Worm (Caenorhabditis elegans) whole organism, L2 larva: ENCODE results near the gene vps-52.

Experiments used
- F13H6.1 ChIP-seq: sonication (generic microtip); optimal IDR thresholded peaks from 2 replicates; lab custom pipeline; 2016; ENCODE audit warnings: missing genetic modification characterization, missing compliant biosample characterization
- R02D3.7 ChIP-seq: fragments of 150-350 bp; optimal IDR thresholded peaks from 2 replicates; lab custom pipeline; 2014; ENCODE audit warnings: missing biosample characterization, missing genetic modification characterization
- Y55F3AM.14 ChIP-seq: fragments of 200-800 bp; sonication (Bioruptor generic); optimal IDR thresholded peaks from 2 replicates; lab custom pipeline; 2018; ENCODE audit warnings: mild to moderate bottlenecking, missing genetic modification characterization, missing compliant biosample characterization
- blmp-1 ChIP-seq: sonication (generic microtip); optimal IDR thresholded peaks from 2 replicates; lab custom pipeline; 2017; ENCODE audit warnings: missing genetic modification characterization, mild to moderate bottlenecking, missing compliant biosample characterization, antibody characterized with exemption, moderate library complexity; ENCODE audit not compliant: insufficient read depth
- ceh-16 ChIP-seq: fragments of 150-350 bp; optimal IDR thresholded peaks from 2 replicates; lab custom pipeline; 2014; ENCODE audit warnings: missing biosample characterization, missing genetic modification characterization
- egl-27 ChIP-seq: sonication (generic microtip); optimal IDR thresholded peaks from 3 replicates; lab custom pipeline; 2017; ENCODE audit warnings: missing biosample characterization, missing genetic modification reagents, missing genetic modification characterization
- elt-1 ChIP-seq: fragments of 150-350 bp; optimal IDR thresholded peaks from 2 replicates; lab custom pipeline; 2014; ENCODE audit warnings: missing biosample characterization, missing genetic modification characterization
- fos-1 ChIP-seq: fragments of 150-350 bp; optimal IDR thresholded peaks from 2 replicates; lab custom pipeline; 2014; ENCODE audit warnings: missing biosample characterization, missing genetic modification characterization
- lin-13 ChIP-seq: fragments of 150-350 bp; optimal IDR thresholded peaks from 2 replicates; lab custom pipeline; 2014; ENCODE audit warnings: missing biosample characterization, missing genetic modification reagents, missing genetic modification characterization
- lin-39 ChIP-seq: fragments of 150-350 bp; optimal IDR thresholded peaks from 2 replicates; lab custom pipeline; 2014; ENCODE audit warnings: missing biosample characterization, missing genetic modification reagents, missing genetic modification characterization
- lsy-2 ChIP-seq, 2 experiments: fragments of 150-350 bp in 1 of 2; sonication (generic microtip) in 1 of 2; optimal IDR thresholded peaks; 2 replicates each; lab custom pipeline; 2014 to 2017; ENCODE audit warnings: missing biosample characterization in 2 of 2, missing genetic modification characterization in 2 of 2
- mbf-1 ChIP-seq: sonication (generic microtip); optimal IDR thresholded peaks from 2 replicates; lab custom pipeline; 2017; ENCODE audit warnings: missing biosample characterization, missing genetic modification characterization
- mdl-1 ChIP-seq, 2 experiments: fragments of 150-350 bp in 1 of 2; sonication (generic microtip) in 1 of 2; optimal IDR thresholded peaks; 2 replicates each; lab custom pipeline; 2017; ENCODE audit warnings: missing biosample characterization in 2 of 2, missing genetic modification characterization in 2 of 2
- nhr-10 ChIP-seq: sonication (generic microtip); optimal IDR thresholded peaks from 2 replicates; lab custom pipeline; 2017; ENCODE audit warnings: missing biosample characterization, missing genetic modification characterization
- nhr-11 ChIP-seq: fragments of 150-350 bp; optimal IDR thresholded peaks from 2 replicates; lab custom pipeline; 2014; ENCODE audit warnings: missing biosample characterization, missing genetic modification characterization
- nhr-21 ChIP-seq: fragments of 150-350 bp; optimal IDR thresholded peaks from 2 replicates; lab custom pipeline; 2014; ENCODE audit warnings: missing biosample characterization, missing genetic modification characterization
- nhr-23 ChIP-seq: fragments of 150-350 bp; optimal IDR thresholded peaks from 2 replicates; lab custom pipeline; 2014; ENCODE audit warnings: missing biosample characterization, missing genetic modification reagents, missing genetic modification characterization
- nhr-237 ChIP-seq: fragments of 150-350 bp; optimal IDR thresholded peaks from 2 replicates; lab custom pipeline; 2014; ENCODE audit warnings: missing biosample characterization, missing genetic modification characterization
- nhr-25 ChIP-seq: fragments of 150-350 bp; sonication (generic microtip); optimal IDR thresholded peaks from 3 replicates; lab custom pipeline; 2014; ENCODE audit warnings: missing biosample characterization, missing genetic modification characterization
- sem-4 ChIP-seq: fragments of 150-350 bp; optimal IDR thresholded peaks from 2 replicates; lab custom pipeline; 2014; ENCODE audit warnings: missing biosample characterization, missing genetic modification reagents, missing genetic modification characterization
- sma-3 ChIP-seq: sonication (generic microtip); optimal IDR thresholded peaks from 2 replicates; lab custom pipeline; 2016; ENCODE audit warnings: missing genetic modification reagents, missing genetic modification characterization, missing compliant biosample characterization
- sma-9 ChIP-seq, 2 experiments: fragments of 150-350 bp in 1 of 2; sonication (generic microtip) in 1 of 2; optimal IDR thresholded peaks; 2 replicates each; lab custom pipeline; 2014 to 2016; ENCODE audit warnings: missing genetic modification characterization in 2 of 2, mild to moderate bottlenecking in 1 of 2, missing biosample characterization in 1 of 2, missing compliant biosample characterization in 1 of 2, missing genetic modification reagents in 1 of 2, moderate library complexity in 1 of 2
- snpc-4 ChIP-seq: fragments of 150-350 bp; optimal IDR thresholded peaks from 2 replicates; lab custom pipeline; 2014; ENCODE audit warnings: missing biosample characterization, missing genetic modification characterization
- zag-1 ChIP-seq: fragments of 150-350 bp; optimal IDR thresholded peaks from 2 replicates; lab custom pipeline; 2014; ENCODE audit warnings: missing biosample characterization, missing genetic modification characterization
- ztf-11 ChIP-seq: sonication (generic microtip); optimal IDR thresholded peaks from 2 replicates; lab custom pipeline; 2017; ENCODE audit warnings: missing biosample characterization, missing genetic modification characterization

The vps-52 gene

DNA sequence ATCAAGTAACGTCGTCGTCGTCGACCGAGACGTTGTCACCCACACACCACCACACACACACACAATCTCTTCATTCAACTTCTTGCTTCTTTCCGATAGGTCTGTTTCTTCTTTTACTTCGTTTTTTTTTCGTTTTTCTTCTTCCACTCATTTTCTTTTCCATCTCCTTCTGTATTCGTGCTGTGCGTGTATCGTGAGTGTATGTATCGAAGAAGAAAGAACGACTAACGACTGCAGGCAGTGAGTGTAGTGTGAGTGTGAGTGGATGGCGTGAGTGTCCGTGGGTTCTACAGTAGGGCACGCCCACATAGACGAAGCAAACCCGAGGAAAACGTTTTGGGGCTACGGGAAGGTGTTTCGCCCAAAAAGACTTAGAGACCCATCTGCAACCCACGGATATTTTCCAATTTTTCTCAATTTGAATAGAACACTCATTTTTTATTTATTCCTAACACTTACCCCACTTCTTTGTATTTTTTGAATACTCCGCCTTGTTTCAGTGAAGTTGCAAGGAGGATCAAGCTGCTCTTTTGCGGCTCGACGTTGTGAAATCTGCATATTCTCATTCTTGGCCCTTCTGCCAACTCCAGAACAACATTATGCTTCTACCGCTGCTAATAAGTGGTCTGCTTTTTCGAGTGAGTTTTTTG lies 20.6 kb downstream of the vps-52 start, which contains the start of gene adt-2 (continued):
- TF ChIP-seq nhr-10 (tag; lab: Kevin White, UChicago) = no peak

DNA sequence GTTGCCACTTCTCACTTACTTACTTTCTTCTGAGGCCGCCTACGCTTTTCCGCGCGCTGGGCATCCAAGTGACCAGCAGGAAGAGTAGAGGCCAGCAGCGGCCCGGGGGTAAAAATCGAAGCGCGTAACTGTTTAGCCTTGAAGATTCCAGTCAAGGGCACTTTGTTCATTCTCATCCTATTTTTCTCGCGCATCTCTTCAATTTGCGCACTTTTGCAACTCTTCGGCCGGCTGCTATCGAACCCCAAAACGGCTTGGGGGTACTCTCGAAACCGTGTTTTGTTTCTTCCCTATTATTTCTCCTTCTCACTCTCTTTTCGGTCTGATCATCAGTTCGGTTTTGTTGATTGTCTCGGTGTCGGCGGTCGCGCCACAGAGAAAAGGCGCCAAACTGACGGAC lies 21.5 kb downstream of the vps-52 start:
- TF ChIP-seq blmp-1 (tag; lab: Kevin White, UChicago) (peak; percentile 25), Y55F3AM.14 (GFP tag; lab: Kevin White, UChicago) (no peak), nhr-23 (tag; lab: Kevin White, UChicago) (no peak), nhr-10 (tag; lab: Kevin White, UChicago) (no peak), lin-39 (tag; lab: Kevin White, UChicago) (no peak), egl-27 (tag; lab: Kevin White, UChicago) (no peak), elt-1 (tag; lab: Kevin White, UChicago) (no peak), ztf-11 (no peak), nhr-25 (tag; lab: Kevin White, UChicago) (peak; percentile 40), sma-9 (GFP tag; optimal IDR thresholded peaks at IDR 0.05; lab: Kevin White, UChicago) (no peak), sma-9 (tag; optimal IDR thresholded peaks at IDR 0.05; lab: Kevin White, UChicago) (no peak), sem-4 (tag; lab: Kevin White, UChicago) (no peak), sma-3 (GFP tag; lab: Kevin White, UChicago) (peak; percentile 31), lsy-2 (tag; optimal IDR thresholded peaks at IDR 0.05; lab: Kevin White, UChicago) (no peak), nhr-11 (tag; lab: Kevin White, UChicago) (no peak)

DNA sequence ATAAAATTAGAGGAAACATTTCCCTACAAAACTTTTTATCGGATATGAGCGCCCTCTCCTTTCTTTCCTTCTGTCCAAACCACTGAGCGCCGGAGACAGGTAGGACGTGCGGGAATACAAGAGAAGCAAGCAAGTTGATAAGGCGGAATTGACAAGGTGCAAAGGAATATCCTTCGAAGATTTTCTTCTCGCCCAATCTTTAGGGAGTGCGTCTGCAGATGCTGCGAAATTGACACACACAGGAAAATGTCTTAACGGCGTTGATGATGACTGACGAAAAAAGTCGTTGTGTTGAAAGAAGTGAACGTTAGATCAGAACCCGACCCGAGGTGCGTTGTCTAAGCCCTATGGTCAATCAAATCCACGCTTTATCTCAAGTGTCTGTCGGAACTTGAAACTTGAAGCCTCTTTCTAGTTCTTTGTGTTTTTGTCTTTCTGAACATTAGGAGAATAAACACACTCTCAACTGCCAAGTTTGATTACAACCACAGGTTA lies 22.7 kb downstream of the vps-52 start:
- TF ChIP-seq nhr-21 (peak; percentile 46), snpc-4 (no peak)

DNA sequence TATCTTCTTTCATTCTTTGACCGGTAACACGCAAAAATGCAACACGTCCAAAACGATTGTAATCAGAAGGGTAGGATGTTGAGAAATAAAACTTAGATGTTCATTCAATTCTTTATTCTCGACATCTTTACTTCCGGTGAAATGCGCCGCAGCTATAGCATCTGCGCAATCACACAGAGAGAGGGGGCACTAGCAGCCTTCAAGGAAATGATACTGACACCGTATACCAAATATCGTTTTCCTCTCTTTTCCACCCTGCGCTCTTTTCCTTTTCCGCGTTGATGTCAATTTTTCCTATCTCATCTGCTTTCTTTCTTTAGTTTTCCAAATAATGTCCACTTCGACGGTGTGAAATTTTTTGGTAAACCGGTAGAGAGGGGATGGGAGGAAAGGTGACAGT lies 25.6 kb downstream of the vps-52 start:
- no peak for TF ChIP-seq R02D3.7 (tag; lab: Kevin White, UChicago)
- TF ChIP-seq zag-1 = no peak
- TF ChIP-seq ceh-16 (tag; lab: Kevin White, UChicago) = no peak
- peak; percentile 2 for TF ChIP-seq sem-4 (tag; lab: Kevin White, UChicago)
- TF ChIP-seq nhr-25 (tag; lab: Kevin White, UChicago) = peak; percentile 1
- no peak for TF ChIP-seq ztf-11
- peak; percentile 5 for TF ChIP-seq fos-1 (tag; lab: Kevin White, UChicago)
- peak; percentile 34 for TF ChIP-seq nhr-21

DNA sequence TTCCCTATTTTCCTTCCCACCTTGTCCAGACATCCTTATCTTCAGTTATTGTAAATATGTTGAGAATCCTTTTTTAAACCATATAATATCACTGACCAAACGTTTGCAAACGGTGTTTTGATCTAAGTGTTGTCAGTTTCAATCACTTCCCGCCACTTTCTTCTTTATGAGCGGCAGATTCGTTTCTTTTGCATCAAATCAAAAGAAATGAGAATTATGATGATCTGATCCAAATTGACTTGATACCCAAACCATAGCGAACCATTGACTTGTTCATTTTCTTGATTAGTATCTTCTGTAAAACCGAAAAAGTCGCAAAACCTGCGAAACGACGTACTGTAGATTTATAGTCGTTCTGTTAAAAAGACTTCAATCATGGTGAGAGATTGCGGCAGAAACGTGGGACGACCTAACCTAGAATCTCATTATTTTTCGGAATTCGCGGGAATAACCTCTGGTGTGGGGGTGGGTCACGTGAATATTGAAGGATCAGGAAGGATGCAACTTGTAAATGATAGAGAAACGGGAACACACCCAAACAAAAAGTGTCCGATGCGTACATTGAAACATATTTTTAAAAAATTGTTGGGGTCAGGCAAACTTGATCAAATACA lies 28.9 kb downstream of the vps-52 start:
- TF ChIP-seq F13H6.1 (tag; lab: Kevin White, UChicago) (no peak), nhr-25 (tag; lab: Kevin White, UChicago) (peak; percentile 16), Y55F3AM.14 (GFP tag; lab: Kevin White, UChicago) (no peak), sma-9 (GFP tag; optimal IDR thresholded peaks at IDR 0.05; lab: Kevin White, UChicago) (peak; percentile 44), sma-9 (tag; optimal IDR thresholded peaks at IDR 0.05; lab: Kevin White, UChicago) (no peak), nhr-21 (peak; percentile 59), sma-3 (GFP tag; lab: Kevin White, UChicago) (peak; percentile 28), nhr-237 (tag; lab: Kevin White, UChicago) (no peak)

DNA sequence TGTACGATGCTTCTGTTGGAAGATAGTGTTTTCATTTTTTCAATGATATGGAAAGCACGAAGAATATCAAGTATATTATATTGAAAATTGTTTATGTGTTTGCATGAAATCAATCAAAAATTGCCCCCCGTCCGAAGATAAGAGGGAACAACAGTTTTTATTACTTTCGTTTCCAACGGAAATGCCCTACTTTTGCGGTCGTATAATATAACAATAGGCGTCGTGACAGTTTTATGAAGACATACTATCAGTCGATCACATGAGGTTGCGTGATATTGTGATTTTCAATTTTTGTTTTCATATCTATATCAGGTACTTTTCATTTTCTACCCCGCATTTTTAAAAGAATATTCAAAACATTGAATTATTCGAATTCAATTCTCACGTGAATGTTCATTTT lies 30.9 kb downstream of the vps-52 start:
- peak; percentile 66 for TF ChIP-seq blmp-1 (tag; lab: Kevin White, UChicago)
- no peak for TF ChIP-seq lin-13 (GFP tag; lab: Kevin White, UChicago)
- TF ChIP-seq nhr-21 = peak; percentile 29
- TF ChIP-seq sma-3 (GFP tag; lab: Kevin White, UChicago) = peak; percentile 66
- no peak for TF ChIP-seq mbf-1 (tag; lab: Kevin White, UChicago)
- peak in 1 of 2 experiments; percentile 3 for TF ChIP-seq lsy-2 (tag; optimal IDR thresholded peaks at IDR 0.05; lab: Kevin White, UChicago)
- peak; percentile 61 for TF ChIP-seq sma-9 (GFP tag; optimal IDR thresholded peaks at IDR 0.05; lab: Kevin White, UChicago)
- TF ChIP-seq sma-9 (tag; optimal IDR thresholded peaks at IDR 0.05; lab: Kevin White, UChicago) = no peak
- no peak for TF ChIP-seq mdl-1 (tag; optimal IDR thresholded peaks at IDR 0.05; lab: Kevin White, UChicago)
- TF ChIP-seq fos-1 (tag; lab: Kevin White, UChicago) = peak; percentile 6
